Worm (Caenorhabditis elegans) whole organism, L4 larva: ENCODE results near the gene F08F8.6.

Source experiments
- Y105C5A.15 ChIP-seq: fragments of 200-800 bp; sonication (Bioruptor generic); IDR thresholded peaks from 2 replicates; pipeline ENCODE4 v1.3.6; 2022; ENCODE audit warnings: missing genetic modification characterization, missing compliant biosample characterization
- ama-1 ChIP-seq: fragments of 150-350 bp; optimal IDR thresholded peaks from 2 replicates; lab custom pipeline; 2014; ENCODE audit warnings: inconsistent platforms, mixed read lengths
- daf-12 ChIP-seq: fragments of 150-350 bp; optimal IDR thresholded peaks from 2 replicates; lab custom pipeline; 2014; ENCODE audit warnings: missing biosample characterization, missing genetic modification reagents, missing genetic modification characterization
- dpl-1 ChIP-seq: fragments of 150-350 bp; optimal IDR thresholded peaks from 2 replicates; lab custom pipeline; 2014; ENCODE audit warnings: missing biosample characterization, missing genetic modification reagents, missing genetic modification characterization
- fkh-10 ChIP-seq: fragments of 150-350 bp; optimal IDR thresholded peaks from 2 replicates; lab custom pipeline; 2014; ENCODE audit warnings: missing biosample characterization, missing genetic modification reagents, missing genetic modification characterization
- mdl-1 ChIP-seq, 2 experiments: fragments of 150-350 bp in 1 of 2; sonication (generic microtip) in 1 of 2; optimal IDR thresholded peaks; 2 replicates each; lab custom pipeline; 2014 to 2017; ENCODE audit warnings: missing biosample characterization in 2 of 2, missing genetic modification characterization in 2 of 2
- nhr-11 ChIP-seq: fragments of 150-350 bp; optimal IDR thresholded peaks from 2 replicates; lab custom pipeline; 2014; ENCODE audit warnings: missing biosample characterization, missing genetic modification characterization
- nhr-237 ChIP-seq: sonication (generic microtip); optimal IDR thresholded peaks from 2 replicates; lab custom pipeline; 2017; ENCODE audit warnings: missing biosample characterization, missing genetic modification characterization
- nhr-77 ChIP-seq: fragments of 150-350 bp; optimal IDR thresholded peaks from 2 replicates; lab custom pipeline; 2014; ENCODE audit warnings: missing biosample characterization, missing genetic modification characterization
- snpc-4 ChIP-seq: fragments of 150-350 bp; optimal IDR thresholded peaks from 2 replicates; lab custom pipeline; 2014; ENCODE audit warnings: missing biosample characterization, missing genetic modification characterization
- unc-39 ChIP-seq: sonication (generic microtip); optimal IDR thresholded peaks from 2 replicates; lab custom pipeline; 2017; ENCODE audit warnings: missing biosample characterization, missing genetic modification characterization
- zfp-3 ChIP-seq: fragments of 200-800 bp; sonication (Bioruptor generic); conservative IDR thresholded peaks from 2 replicates; pipeline ENCODE4 v1.3.6; 2022; ENCODE audit warnings: missing genetic modification reagents, missing genetic modification characterization, missing compliant biosample characterization
- ztf-7 ChIP-seq: fragments of 150-350 bp; optimal IDR thresholded peaks from 2 replicates; lab custom pipeline; 2014; ENCODE audit warnings: missing biosample characterization, missing genetic modification characterization

DNA sequence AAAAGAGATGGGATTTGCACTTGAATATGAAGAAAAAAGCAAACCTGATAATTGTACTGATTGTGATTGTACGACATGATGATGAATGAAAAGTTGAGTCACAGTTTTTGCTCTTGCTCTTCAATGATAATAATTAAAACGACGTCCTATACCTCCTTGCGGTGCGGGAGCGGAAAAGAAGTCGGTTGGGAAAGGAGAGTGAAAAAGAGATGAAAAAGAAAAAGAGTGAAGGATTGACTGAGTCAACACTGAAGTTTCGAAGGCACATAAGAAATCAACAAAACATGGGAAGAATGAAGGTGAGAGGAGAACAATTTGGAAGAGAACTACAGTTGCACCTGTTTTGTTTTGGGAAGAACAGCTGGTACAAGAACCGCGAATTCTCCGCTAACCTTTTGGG lies 24.1 kb upstream of the F08F8.6 start, which contains the start of gene F56C9.8:
- TF ChIP-seq dpl-1 (GFP tag; lab: Kevin White, UChicago) (no peak), ztf-7 (tag; lab: Kevin White, UChicago) (no peak), nhr-237 (tag; lab: Kevin White, UChicago) (no peak), Y105C5A.15 (GFP tag; lab: Robert Waterston, UW) (no peak), mdl-1 (tag; optimal IDR thresholded peaks at IDR 0.05; lab: Kevin White, UChicago) (no peak), zfp-3 (GFP tag; lab: Robert Waterston, UW) (no peak), nhr-11 (tag; lab: Kevin White, UChicago) (no peak), snpc-4 (tag; lab: Kevin White, UChicago) (no peak), daf-12 (tag; lab: Kevin White, UChicago) (no peak), nhr-77 (tag; lab: Kevin White, UChicago) (no peak), fkh-10 (GFP tag; lab: Kevin White, UChicago) (no peak), ama-1 (lab: Kevin White, UChicago) (no peak), unc-39 (tag; lab: Kevin White, UChicago) (no peak)
